Worm (Caenorhabditis elegans) whole organism, L4 larva: ENCODE measurements around the gene srh-300.

Source experiments
- F10B5.3 ChIP-seq: sonication (generic microtip); optimal IDR thresholded peaks from 2 replicates; lab custom pipeline; 2016; ENCODE audit warnings: mild to moderate bottlenecking, missing genetic modification characterization, missing compliant biosample characterization
- F37D6.2 ChIP-seq: sonication (generic microtip); optimal IDR thresholded peaks from 2 replicates; lab custom pipeline; 2016; ENCODE audit warnings: mild to moderate bottlenecking, missing genetic modification characterization, missing compliant biosample characterization
- R02D3.7 ChIP-seq: fragments of 150-350 bp; sonication (generic microtip); optimal IDR thresholded peaks from 3 replicates; lab custom pipeline; 2014; ENCODE audit warnings: missing biosample characterization, missing genetic modification characterization
- T20F7.1 ChIP-seq: fragments of 200-800 bp; sonication (Bioruptor generic); optimal IDR thresholded peaks from 2 replicates; lab custom pipeline; 2018; ENCODE audit warnings: mild to moderate bottlenecking, missing genetic modification characterization, missing compliant biosample characterization
- T26A8.4 ChIP-seq: fragments of 200-800 bp; sonication (Bioruptor generic); IDR thresholded peaks from 2 replicates; pipeline ENCODE4 v1.3.6; 2022; ENCODE audit warnings: missing genetic modification characterization, missing compliant biosample characterization
- Y105C5A.15 ChIP-seq: fragments of 200-800 bp; sonication (Bioruptor generic); IDR thresholded peaks from 2 replicates; pipeline ENCODE4 v1.3.6; 2022; ENCODE audit warnings: missing genetic modification characterization, missing compliant biosample characterization
- Y5F2A.4 ChIP-seq: fragments of 200-800 bp; sonication (Bioruptor generic); optimal IDR thresholded peaks from 2 replicates; lab custom pipeline; 2018; ENCODE audit warnings: mild to moderate bottlenecking, missing genetic modification characterization, missing compliant biosample characterization
- ZK546.5 ChIP-seq, 2 experiments: sonication (generic microtip); optimal IDR thresholded peaks; 2 replicates each; lab custom pipeline; 2017; ENCODE audit warnings: missing biosample characterization in 2 of 2, missing genetic modification characterization in 2 of 2
- aly-2 ChIP-seq: sonication (generic microtip); optimal IDR thresholded peaks from 2 replicates; lab custom pipeline; 2018; ENCODE audit warnings: missing biosample characterization, missing genetic modification characterization
- ceh-20 ChIP-seq: fragments of 200-800 bp; sonication (Bioruptor generic); IDR thresholded peaks from 2 replicates; pipeline ENCODE4 v1.3.6; 2022; ENCODE audit warnings: missing genetic modification reagents, missing genetic modification characterization, missing compliant biosample characterization
- ceh-28 ChIP-seq: fragments of 150-350 bp; optimal IDR thresholded peaks from 2 replicates; lab custom pipeline; 2014; ENCODE audit warnings: missing biosample characterization, missing genetic modification reagents, missing genetic modification characterization
- ceh-32 ChIP-seq: sonication (generic microtip); optimal IDR thresholded peaks from 2 replicates; lab custom pipeline; 2016; ENCODE audit warnings: mild to moderate bottlenecking, missing genetic modification characterization, missing compliant biosample characterization; ENCODE audit not compliant: poor library complexity
- ceh-62 ChIP-seq: sonication (generic microtip); optimal IDR thresholded peaks from 2 replicates; lab custom pipeline; 2017; ENCODE audit warnings: missing biosample characterization, missing genetic modification characterization
- ceh-82 ChIP-seq: sonication (generic microtip); optimal IDR thresholded peaks from 2 replicates; lab custom pipeline; 2017; ENCODE audit warnings: missing biosample characterization, missing genetic modification characterization
- ces-1 ChIP-seq: fragments of 150-350 bp; sonication (generic microtip); optimal IDR thresholded peaks from 4 replicates; lab custom pipeline; 2014; ENCODE audit warnings: missing biosample characterization, missing genetic modification reagents, missing genetic modification characterization
- daf-16 ChIP-seq, 3 experiments: sonication (generic microtip); optimal IDR thresholded peaks; 2 replicates each; lab custom pipeline; 2016 to 2017; ENCODE audit warnings: missing genetic modification characterization in 3 of 3, missing genetic modification reagents in 3 of 3, mild to moderate bottlenecking in 2 of 3, missing compliant biosample characterization in 2 of 3, missing biosample characterization in 1 of 3, moderate library complexity in 1 of 3
- dmd-9 ChIP-seq: fragments of 200-800 bp; sonication (Bioruptor generic); IDR thresholded peaks from 2 replicates; pipeline ENCODE4 v1.3.6; 2022; ENCODE audit warnings: missing genetic modification reagents, missing genetic modification characterization, missing compliant biosample characterization
- egl-43 ChIP-seq: fragments of 200-800 bp; sonication (Bioruptor generic); IDR thresholded peaks from 2 replicates; pipeline ENCODE4 v1.3.6; 2022; ENCODE audit warnings: missing genetic modification reagents, missing genetic modification characterization, missing compliant biosample characterization
- jun-1 ChIP-seq: fragments of 150-350 bp; optimal IDR thresholded peaks from 2 replicates; lab custom pipeline; 2014; ENCODE audit warnings: missing biosample characterization, missing genetic modification reagents, missing genetic modification characterization
- lim-7 ChIP-seq: fragments of 200-800 bp; sonication (Bioruptor generic); IDR thresholded peaks from 2 replicates; pipeline ENCODE4 v1.3.6; 2022; ENCODE audit warnings: missing genetic modification characterization, missing compliant biosample characterization
- lin-15B ChIP-seq: fragments of 150-350 bp; sonication (generic microtip); optimal IDR thresholded peaks from 3 replicates; lab custom pipeline; 2014; ENCODE audit warnings: missing biosample characterization, missing genetic modification characterization
- lsy-2 ChIP-seq, 2 experiments: fragments of 150-350 bp in 1 of 2; sonication (generic microtip) in 1 of 2; optimal IDR thresholded peaks; 2 replicates each; lab custom pipeline; 2014 to 2017; ENCODE audit warnings: missing biosample characterization in 2 of 2, missing genetic modification characterization in 2 of 2
- madf-5 ChIP-seq, 2 experiments: fragments of 200-800 bp; sonication (Bioruptor generic); IDR thresholded peaks; 2 replicates each; pipeline ENCODE4 v1.3.6; 2022; ENCODE audit warnings: missing compliant biosample characterization in 2 of 2, missing genetic modification characterization in 2 of 2
- mdl-1 ChIP-seq, 2 experiments: fragments of 150-350 bp in 1 of 2; sonication (generic microtip) in 1 of 2; optimal IDR thresholded peaks; 2 replicates each; lab custom pipeline; 2014 to 2017; ENCODE audit warnings: missing biosample characterization in 2 of 2, missing genetic modification characterization in 2 of 2
- mdt-29 ChIP-seq: fragments of 200-800 bp; sonication (Bioruptor generic); IDR thresholded peaks from 2 replicates; pipeline ENCODE4 v1.3.6; 2022; ENCODE audit warnings: missing genetic modification reagents, missing genetic modification characterization, missing compliant biosample characterization
- mes-2 ChIP-seq: sonication (generic microtip); optimal IDR thresholded peaks from 2 replicates; lab custom pipeline; 2016; ENCODE audit warnings: missing genotype, mild to moderate bottlenecking, missing genetic modification characterization, missing compliant biosample characterization; ENCODE audit not compliant: poor library complexity, severe bottlenecking
- mxl-3 ChIP-seq: fragments of 200-800 bp; sonication (Bioruptor generic); optimal IDR thresholded peaks from 2 replicates; lab custom pipeline; 2018; ENCODE audit warnings: mild to moderate bottlenecking, missing genetic modification characterization, missing compliant biosample characterization
- nhr-102 ChIP-seq: sonication (generic microtip); optimal IDR thresholded peaks from 2 replicates; lab custom pipeline; 2016; ENCODE audit warnings: mild to moderate bottlenecking, missing genetic modification characterization, moderate library complexity, missing compliant biosample characterization
- nhr-11 ChIP-seq: fragments of 150-350 bp; optimal IDR thresholded peaks from 2 replicates; lab custom pipeline; 2014; ENCODE audit warnings: missing biosample characterization, missing genetic modification characterization
- nhr-28 ChIP-seq: fragments of 150-350 bp; optimal IDR thresholded peaks from 2 replicates; lab custom pipeline; 2014; ENCODE audit warnings: missing biosample characterization, missing genetic modification characterization
- nhr-42 ChIP-seq: fragments of 200-800 bp; sonication (Bioruptor generic); IDR thresholded peaks from 2 replicates; pipeline ENCODE4 v1.3.6; 2022; ENCODE audit warnings: missing genetic modification characterization, missing compliant biosample characterization
- nhr-48 ChIP-seq: sonication (generic microtip); optimal IDR thresholded peaks from 2 replicates; lab custom pipeline; 2016; ENCODE audit warnings: mild to moderate bottlenecking, missing genetic modification characterization, missing compliant biosample characterization
- nhr-6 ChIP-seq: fragments of 150-350 bp; optimal IDR thresholded peaks from 2 replicates; lab custom pipeline; 2014; ENCODE audit warnings: missing biosample characterization, missing genetic modification characterization
- pha-4 ChIP-seq, 2 experiments: fragments of 150-350 bp in 1 of 2; fragments of 200-800 bp in 1 of 2; sonication (Bioruptor generic) in 1 of 2; IDR thresholded peaks in 1 of 2; optimal IDR thresholded peaks in 1 of 2; 2 replicates each; pipeline versions ENCODE4 v1.3.6 to Lab custom; 2014 to 2022; ENCODE audit warnings: missing genetic modification characterization in 2 of 2, missing genetic modification reagents in 2 of 2, missing biosample characterization in 1 of 2, missing compliant biosample characterization in 1 of 2
- php-3 ChIP-seq: fragments of 200-800 bp; sonication (Bioruptor generic); IDR thresholded peaks from 2 replicates; pipeline ENCODE4 v1.3.6; 2022; ENCODE audit warnings: missing genetic modification reagents, missing genetic modification characterization, missing compliant biosample characterization
- rbr-2 ChIP-seq: sonication (generic microtip); optimal IDR thresholded peaks from 2 replicates; lab custom pipeline; 2016; ENCODE audit warnings: missing genotype, missing genetic modification characterization, missing compliant biosample characterization
- saeg-2 ChIP-seq: fragments of 200-800 bp; sonication (Bioruptor generic); IDR thresholded peaks from 2 replicates; pipeline ENCODE4 v1.3.6; 2022; ENCODE audit warnings: missing genetic modification reagents, missing genetic modification characterization, missing compliant biosample characterization
- sdz-12 ChIP-seq: fragments of 200-800 bp; sonication (Bioruptor generic); optimal IDR thresholded peaks from 2 replicates; lab custom pipeline; 2018; ENCODE audit warnings: mild to moderate bottlenecking, missing genetic modification characterization, missing compliant biosample characterization
- snpc-1.2 ChIP-seq: fragments of 200-800 bp; sonication (Bioruptor generic); IDR thresholded peaks from 2 replicates; pipeline ENCODE4 v1.3.6; 2022; ENCODE audit warnings: missing genetic modification reagents, missing genetic modification characterization, missing compliant biosample characterization
- snpc-4 ChIP-seq: fragments of 150-350 bp; optimal IDR thresholded peaks from 2 replicates; lab custom pipeline; 2014; ENCODE audit warnings: missing biosample characterization, missing genetic modification characterization
- spr-1 ChIP-seq: sonication (generic microtip); optimal IDR thresholded peaks from 2 replicates; lab custom pipeline; 2016; ENCODE audit warnings: mild to moderate bottlenecking, missing genetic modification characterization, missing compliant biosample characterization
- spr-3 ChIP-seq: fragments of 200-800 bp; sonication (Bioruptor generic); optimal IDR thresholded peaks from 2 replicates; lab custom pipeline; 2018; ENCODE audit warnings: mild to moderate bottlenecking, missing genetic modification characterization, missing compliant biosample characterization
- tra-1 ChIP-seq: fragments of 200-800 bp; sonication (Bioruptor generic); IDR thresholded peaks from 2 replicates; pipeline ENCODE4 v1.3.6; 2022; ENCODE audit warnings: missing genetic modification reagents, missing genetic modification characterization, missing compliant biosample characterization
- unc-130 ChIP-seq: sonication (generic microtip); optimal IDR thresholded peaks from 2 replicates; lab custom pipeline; 2016; ENCODE audit warnings: missing genetic modification reagents, missing genetic modification characterization, missing compliant biosample characterization
- unc-62 ChIP-seq, 3 experiments: fragments of 150-350 bp in 1 of 3; sonication (generic microtip); optimal IDR thresholded peaks in 2 of 3; peaks in 1 of 3; 1 replicate in 1 of 3; 2 replicates in 2 of 3; lab custom pipeline; 2014 to 2017; ENCODE audit warnings: missing biosample characterization in 3 of 3, missing genetic modification characterization in 3 of 3, missing genetic modification reagents in 3 of 3, missing genotype in 1 of 3
- zag-1 ChIP-seq: fragments of 150-350 bp; optimal IDR thresholded peaks from 2 replicates; lab custom pipeline; 2014; ENCODE audit warnings: missing biosample characterization, missing genetic modification characterization
- zfp-2 ChIP-seq: sonication (generic microtip); optimal IDR thresholded peaks from 2 replicates; lab custom pipeline; 2016; ENCODE audit warnings: mild to moderate bottlenecking, missing genetic modification characterization, missing compliant biosample characterization
- zfp-3 ChIP-seq: fragments of 200-800 bp; sonication (Bioruptor generic); conservative IDR thresholded peaks from 2 replicates; pipeline ENCODE4 v1.3.6; 2022; ENCODE audit warnings: missing genetic modification reagents, missing genetic modification characterization, missing compliant biosample characterization
- ztf-11 ChIP-seq: fragments of 150-350 bp; optimal IDR thresholded peaks from 2 replicates; lab custom pipeline; 2014; ENCODE audit warnings: missing biosample characterization, missing genetic modification characterization
- ztf-7 ChIP-seq: fragments of 150-350 bp; optimal IDR thresholded peaks from 2 replicates; lab custom pipeline; 2014; ENCODE audit warnings: missing biosample characterization, missing genetic modification characterization

Gene srh-300

DNA sequence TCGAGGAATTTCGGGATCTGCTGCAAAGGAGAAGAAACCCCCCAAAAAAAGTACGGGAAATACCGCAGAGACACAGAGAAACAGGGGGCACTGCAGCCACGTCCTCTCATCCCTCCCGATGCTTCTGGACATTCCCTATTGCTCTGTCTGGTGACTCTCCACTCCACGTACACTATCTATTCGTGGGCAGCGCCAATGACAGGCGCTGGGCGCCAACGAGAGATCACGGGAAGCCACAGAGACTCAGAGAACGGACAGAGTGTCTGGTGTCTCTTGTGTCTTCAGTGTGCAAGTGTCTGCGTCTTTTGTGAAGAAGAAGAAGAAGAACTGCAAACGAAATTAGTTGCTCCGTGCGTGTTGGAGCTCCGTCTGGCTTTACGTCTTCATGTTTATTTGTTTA is 36.0 kb downstream of the srh-300 start:
- TF ChIP-seq saeg-2 (GFP tag; lab: Robert Waterston, UW) (no peak), F10B5.3 (tag; lab: Kevin White, UChicago) (no peak), lin-15B (tag; lab: Kevin White, UChicago) (no peak), rbr-2 (tag; lab: Kevin White, UChicago) (peak; percentile 87), Y105C5A.15 (GFP tag; lab: Robert Waterston, UW) (no peak), ztf-11 (tag; lab: Kevin White, UChicago) (no peak), Y5F2A.4 (no peak), egl-43 (GFP tag; lab: Robert Waterston, UW) (peak; percentile 76), spr-3 (GFP tag; lab: Kevin White, UChicago) (no peak), php-3 (GFP tag; lab: Robert Waterston, UW) (no peak), ceh-32 (no peak), madf-5 (GFP tag; IDR thresholded peaks at IDR 0.05; lab: Robert Waterston, UW) (no peak), zag-1 (tag; lab: Kevin White, UChicago) (peak; percentile 10), spr-1 (tag; lab: Kevin White, UChicago) (peak; percentile 73), lim-7 (GFP tag; lab: Robert Waterston, UW) (no peak), sdz-12 (GFP tag; lab: Kevin White, UChicago) (no peak), ceh-28 (tag; lab: Kevin White, UChicago) (no peak), mxl-3 (GFP tag; lab: Kevin White, UChicago) (peak; percentile 85), R02D3.7 (tag; lab: Kevin White, UChicago) (no peak), nhr-6 (peak; percentile 22), ceh-82 (tag; lab: Kevin White, UChicago) (no peak), snpc-4 (peak; percentile 20), nhr-42 (0 out of 2 replicates have a peak, but pooled peaks have one; percentile 40), nhr-102 (tag; lab: Kevin White, UChicago) (peak; percentile 67), tra-1 (peak; percentile 33; the same call in 1 of the 2 replicates), nhr-28 (tag; lab: Kevin White, UChicago) (peak; percentile 79), ces-1 (peak; percentile 56), mdl-1 (tag; optimal IDR thresholded peaks at IDR 0.05; lab: Kevin White, UChicago) (peak; percentile 79 to 88), nhr-48 (tag; lab: Kevin White, UChicago) (peak; percentile 77), T20F7.1 (no peak), daf-16 (GFP tag; optimal IDR thresholded peaks at IDR 0.05; lab: Kevin White, UChicago) (peak; percentile 9 to 47), daf-16 (tag; optimal IDR thresholded peaks at IDR 0.05; lab: Kevin White, UChicago) (peak; percentile 66), lsy-2 (tag; optimal IDR thresholded peaks at IDR 0.05; lab: Kevin White, UChicago) (peak; percentile 81 to 85), zfp-3 (GFP tag; lab: Robert Waterston, UW) (no peak), zfp-2 (tag; lab: Kevin White, UChicago) (peak; percentile 41), snpc-1.2 (GFP tag; lab: Robert Waterston, UW) (no peak; the same call in 1 of the 2 replicates), mes-2 (tag; lab: Kevin White, UChicago) (peak; percentile 75), pha-4 (GFP tag; IDR thresholded peaks at IDR 0.05; lab: Robert Waterston, UW) (peak; percentile 45), pha-4 (tag; optimal IDR thresholded peaks at IDR 0.05; lab: Kevin White, UChicago) (no peak), aly-2 (tag; lab: Kevin White, UChicago) (no peak), ztf-7 (tag; lab: Kevin White, UChicago) (peak; percentile 52), unc-62 (GFP tag; optimal IDR thresholded peaks at IDR 0.05 in 1 of 2; lab: Kevin White, UChicago) (peak in 1 of 2 experiments; percentile 99), unc-62 (tag; optimal IDR thresholded peaks at IDR 0.05; lab: Kevin White, UChicago) (no peak), dmd-9 (GFP tag; lab: Robert Waterston, UW) (0 out of 2 replicates have a peak, but pooled peaks have one; percentile 47), T26A8.4 (GFP tag; lab: Robert Waterston, UW) (peak; percentile 84), jun-1 (peak; percentile 42), unc-130 (GFP tag; lab: Kevin White, UChicago) (no peak), nhr-11 (peak; percentile 88), ceh-20 (peak; percentile 65), ceh-62 (no peak), F37D6.2 (tag; lab: Kevin White, UChicago) (peak; percentile 52), ZK546.5 (tag; optimal IDR thresholded peaks at IDR 0.05; lab: Kevin White, UChicago) (no peak), mdt-29 (peak; percentile 70; the same call in 1 of the 2 replicates)
